Worm (Caenorhabditis elegans): ENCODE measurements around the gene srsx-40.
"Not testable (repeated sequence)": the region's sequence is repeated elsewhere in the genome, so short reads cannot be mapped to it uniquely, and the experiment has no call there.

The srsx-40 gene

DNA sequence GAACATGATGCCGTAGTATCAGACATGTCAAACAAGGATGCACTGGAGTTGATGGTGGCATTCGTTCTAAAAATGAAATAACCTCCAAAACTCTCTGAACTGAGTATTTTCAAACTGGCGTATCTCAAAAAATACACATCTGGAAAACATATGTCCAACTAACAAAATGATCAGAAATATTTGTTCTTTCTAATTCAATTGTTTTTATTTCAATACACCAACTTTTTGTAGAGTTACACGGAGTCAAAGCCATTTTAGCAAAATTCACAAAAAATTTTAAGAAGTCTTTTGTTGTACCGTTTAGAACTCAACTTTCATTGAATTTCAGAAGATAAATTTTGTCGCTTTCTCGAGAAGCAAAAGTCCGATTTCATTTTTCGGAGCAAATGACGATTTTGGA, at the start of gene srsx-40:
TSS of gene srsx-40 (minus strand) at position 101 of the 400 bp plus-strand sequence.
- not testable (repeated sequence) for TF ChIP-seq sma-3 (GFP tag; optimal IDR thresholded peaks at IDR 0.05); gmeb-1 (tag; optimal IDR thresholded peaks at IDR 0.05); fos-1 (tag; optimal IDR thresholded peaks at IDR 0.05)

DNA sequence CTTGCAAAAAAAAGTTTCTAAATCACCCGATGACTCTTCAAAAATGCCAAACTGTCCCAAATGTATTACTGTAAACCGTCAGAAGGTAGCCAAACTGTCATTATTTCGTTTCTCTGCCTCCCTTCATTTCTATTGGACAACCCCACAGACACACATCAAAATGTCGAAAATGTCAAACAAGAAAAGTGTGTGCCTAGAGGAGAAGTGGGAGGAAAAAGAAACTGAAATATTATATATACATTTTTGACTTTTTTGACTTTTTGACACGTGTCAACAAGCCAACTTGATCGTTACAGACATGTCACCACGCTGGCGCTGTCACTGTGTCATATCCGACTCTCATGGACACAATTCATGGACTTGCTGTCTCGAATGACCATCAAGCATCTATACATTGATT, 46.3 kb upstream of the srsx-40 start:
- TF ChIP-seq elt-3 (tag; optimal IDR thresholded peaks at IDR 0.05) (no peak), ztf-11 (tag; optimal IDR thresholded peaks at IDR 0.05) (no peak), ceh-82 (tag; optimal IDR thresholded peaks at IDR 0.05) (no peak), mab-5 (tag; optimal IDR thresholded peaks at IDR 0.05) (no peak), ama-1 (optimal IDR thresholded peaks at IDR 0.05) (no peak), nhr-10 (tag; optimal IDR thresholded peaks at IDR 0.05) (no peak), crh-2 (tag; optimal IDR thresholded peaks at IDR 0.05) (no peak)

ce11 chrV:7747987-7748607, 44.7 kb upstream of the srsx-40 start:
- no peak for TF ChIP-seq sem-4 (tag; optimal IDR thresholded peaks at IDR 0.05)
- no peak for TF ChIP-seq alr-1 (tag; optimal IDR thresholded peaks at IDR 0.05)
- TF ChIP-seq nhr-11 (tag; optimal IDR thresholded peaks at IDR 0.05), result no peak
- TF ChIP-seq Y55F3AM.14 (GFP tag; optimal IDR thresholded peaks at IDR 0.05), result no peak
- no peak for TF ChIP-seq lin-39 (tag; optimal IDR thresholded peaks at IDR 0.05)
- no peak for TF ChIP-seq elt-1 (tag; optimal IDR thresholded peaks at IDR 0.05)
- TF ChIP-seq sma-3 (GFP tag; optimal IDR thresholded peaks at IDR 0.05), result no peak
- no peak for TF ChIP-seq F13H6.1 (tag; optimal IDR thresholded peaks at IDR 0.05)
- TF ChIP-seq ama-1 (optimal IDR thresholded peaks at IDR 0.05), result no peak
- TF ChIP-seq nhr-25 (tag; optimal IDR thresholded peaks at IDR 0.05), result no peak
- no peak for TF ChIP-seq R02D3.7 (tag; optimal IDR thresholded peaks at IDR 0.05)

DNA sequence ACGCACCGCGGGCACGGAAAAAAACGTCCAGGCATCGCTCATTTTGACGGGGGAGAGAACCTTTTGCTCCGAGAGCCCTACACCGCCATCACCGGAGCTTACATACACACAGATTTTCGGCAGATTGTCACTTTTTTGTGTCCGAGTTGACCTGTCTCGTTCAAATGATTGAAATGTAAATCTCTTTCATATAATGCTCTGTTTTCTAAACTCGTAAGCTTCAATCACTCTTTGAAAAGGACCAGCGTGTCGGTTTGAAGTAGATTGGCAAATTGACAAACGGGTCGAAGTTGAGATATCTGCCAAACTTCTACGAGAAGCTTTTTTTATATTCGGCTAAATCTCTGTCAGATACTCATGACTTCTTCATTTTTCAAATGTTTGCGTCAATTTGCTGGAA, 43.7 kb upstream of the srsx-40 start:
- TF ChIP-seq aly-2 (tag; optimal IDR thresholded peaks at IDR 0.05), result no peak
- TF ChIP-seq unc-39 (tag; optimal IDR thresholded peaks at IDR 0.05), result no peak
- no peak for TF ChIP-seq ama-1 (optimal IDR thresholded peaks at IDR 0.05)
- TF ChIP-seq snpc-4 (tag; optimal IDR thresholded peaks at IDR 0.05), result no peak
- no peak for TF ChIP-seq blmp-1 (tag; optimal IDR thresholded peaks at IDR 0.05; ENCODE audit: insufficient read depth)
- TF ChIP-seq F13H6.1 (tag; optimal IDR thresholded peaks at IDR 0.05), result no peak
- no peak for TF ChIP-seq nhr-6 (tag; optimal IDR thresholded peaks at IDR 0.05)
- no peak for TF ChIP-seq ZK546.5 (tag; optimal IDR thresholded peaks at IDR 0.05)
- no peak for TF ChIP-seq nhr-77 (tag; optimal IDR thresholded peaks at IDR 0.05)
- TF ChIP-seq lsy-2 (tag; optimal IDR thresholded peaks at IDR 0.05), result no peak
- no peak for TF ChIP-seq sem-4 (tag; optimal IDR thresholded peaks at IDR 0.05)
- no peak for TF ChIP-seq elt-1 (tag; optimal IDR thresholded peaks at IDR 0.05)
- TF ChIP-seq nhr-25 (tag; optimal IDR thresholded peaks at IDR 0.05), result no peak
- no peak for TF ChIP-seq dmd-4 (tag; optimal IDR thresholded peaks at IDR 0.05)
- no peak for TF ChIP-seq nhr-129 (tag; optimal IDR thresholded peaks at IDR 0.05)
- no peak for TF ChIP-seq crh-2 (tag; optimal IDR thresholded peaks at IDR 0.05)
- no peak for TF ChIP-seq elt-3 (tag; optimal IDR thresholded peaks at IDR 0.05)
- TF ChIP-seq R02D3.7 (tag; optimal IDR thresholded peaks at IDR 0.05), result no peak
- no peak for TF ChIP-seq lin-39 (tag; optimal IDR thresholded peaks at IDR 0.05)
- no peak for TF ChIP-seq nhr-23 (tag; optimal IDR thresholded peaks at IDR 0.05)

ce11 chrV:7745903-7746302, 42.5 kb upstream of the srsx-40 start:
- TF ChIP-seq nhr-25 (tag; optimal IDR thresholded peaks at IDR 0.05) (no peak), sma-3 (GFP tag; optimal IDR thresholded peaks at IDR 0.05) (no peak), F13H6.1 (tag; optimal IDR thresholded peaks at IDR 0.05) (peak; percentile 14), sma-9 (GFP tag; optimal IDR thresholded peaks at IDR 0.05) (peak; percentile 7), sma-9 (tag; optimal IDR thresholded peaks at IDR 0.05) (no peak), unc-55 (GFP tag; optimal IDR thresholded peaks at IDR 0.05) (peak; percentile 1)

DNA sequence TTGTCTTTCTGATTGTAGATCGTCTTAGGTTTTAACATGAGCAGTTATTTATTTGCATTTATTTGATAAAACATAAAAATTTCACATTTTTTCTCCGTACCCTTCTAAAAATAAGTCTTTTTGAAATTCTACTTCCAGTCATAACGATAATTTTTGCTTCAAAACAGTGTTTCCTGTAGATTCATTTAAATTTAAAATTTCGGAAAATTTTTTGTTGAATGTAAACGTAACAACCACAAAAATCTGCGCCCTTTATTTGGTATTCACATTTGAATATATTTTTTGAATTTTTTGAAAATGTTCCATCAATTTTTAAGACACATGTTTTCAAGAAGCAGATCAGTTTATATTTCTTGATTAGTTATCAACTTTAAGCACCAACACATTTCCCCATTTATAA, 42.0 kb upstream of the srsx-40 start:
- no peak for TF ChIP-seq lin-11 (tag; optimal IDR thresholded peaks at IDR 0.05)
- TF ChIP-seq lsy-2 (tag; optimal IDR thresholded peaks at IDR 0.05), result no peak
- no peak for TF ChIP-seq ZK546.5 (tag; optimal IDR thresholded peaks at IDR 0.05)
- TF ChIP-seq nhr-6 (tag; optimal IDR thresholded peaks at IDR 0.05), result no peak
- no peak for TF ChIP-seq sma-3 (GFP tag; optimal IDR thresholded peaks at IDR 0.05)
- TF ChIP-seq ceh-16 (tag; optimal IDR thresholded peaks at IDR 0.05), result no peak
- TF ChIP-seq crh-2 (tag; optimal IDR thresholded peaks at IDR 0.05), result no peak
- TF ChIP-seq snpc-4 (tag; optimal IDR thresholded peaks at IDR 0.05), result no peak
- no peak for TF ChIP-seq zag-1 (tag; optimal IDR thresholded peaks at IDR 0.05)
- TF ChIP-seq F13H6.1 (tag; optimal IDR thresholded peaks at IDR 0.05), result no peak
- no peak for TF ChIP-seq egl-27 (tag; optimal IDR thresholded peaks at IDR 0.05)
- no peak for TF ChIP-seq C34F6.9 (tag; optimal IDR thresholded peaks at IDR 0.05)
- TF ChIP-seq nhr-129 (tag; optimal IDR thresholded peaks at IDR 0.05), result no peak
- TF ChIP-seq nhr-11 (tag; optimal IDR thresholded peaks at IDR 0.05), result no peak
- no peak for TF ChIP-seq gmeb-1 (tag; optimal IDR thresholded peaks at IDR 0.05)
